Fruit fly (Drosophila melanogaster): ENCODE results near the gene narya.
A peak's percentile ranks its signal among the peaks of the same experiment; 100 is the strongest.

The narya gene

dm6 chrX:19491984-19492584 lies 17.2 kb downstream of the narya start, which contains the start of the genes pcm and ND-18:
pcm (minus strand) TSS chrX:19492011.
ND-18 (plus strand) TSS chrX:19492421.
- no peak for TF ChIP-seq Smox (GFP tag; optimal IDR thresholded peaks at IDR 0.05)
- TF ChIP-seq OdsH (GFP tag; optimal IDR thresholded peaks at IDR 0.05): no peak
- TF ChIP-seq spab (GFP tag; optimal IDR thresholded peaks at IDR 0.05): no peak
- TF ChIP-seq CG11762 (GFP tag; optimal IDR thresholded peaks at IDR 0.05; ENCODE audit: insufficient read depth): no peak
- no peak for TF ChIP-seq Lpt (GFP tag; optimal IDR thresholded peaks at IDR 0.05)
- TF ChIP-seq CG6163 (GFP tag; IDR thresholded peaks at IDR 0.05): 0 out of 3 replicates have a peak, but pooled peaks have one; percentile 17
- no peak for TF ChIP-seq CG6854 (GFP tag; optimal IDR thresholded peaks at IDR 0.05)

dm6 chrX:19494285-19494684 lies 19.4 kb downstream of the narya start, which contains the start of gene CG12204:
CG12204 (minus strand) TSS chrX:19494401.
- TF ChIP-seq CG8632 (GFP tag; optimal IDR thresholded peaks at IDR 0.05): no peak
- TF ChIP-seq CG4318 (GFP tag; optimal IDR thresholded peaks at IDR 0.05): no peak
- TF ChIP-seq CG9139 (GFP tag; optimal IDR thresholded peaks at IDR 0.05): no peak
- TF ChIP-seq fkh (GFP tag; optimal IDR thresholded peaks at IDR 0.05): no peak
- no peak for TF ChIP-seq Hr4 (GFP tag; optimal IDR thresholded peaks at IDR 0.05)
- TF ChIP-seq dsx (GFP tag; optimal IDR thresholded peaks at IDR 0.05; ENCODE audit: poor library complexity, severe bottlenecking): no peak
- TF ChIP-seq Hr39 (GFP tag; optimal IDR thresholded peaks at IDR 0.05): no peak
- TF ChIP-seq CG31627 (GFP tag; optimal IDR thresholded peaks at IDR 0.05): peak; percentile 3
- TF ChIP-seq CG3032 (tag; optimal IDR thresholded peaks at IDR 0.05): no peak
- peak; percentile 35 for TF ChIP-seq cyc (GFP tag; optimal IDR thresholded peaks at IDR 0.05)
- peak in 1 of 2 experiments; percentile 18 for TF ChIP-seq ss (GFP tag; optimal IDR thresholded peaks at IDR 0.05)
- no peak for TF ChIP-seq Ets21C (GFP tag; optimal IDR thresholded peaks at IDR 0.05)
- TF ChIP-seq Lpt (GFP tag; optimal IDR thresholded peaks at IDR 0.05): no peak
- no peak for TF ChIP-seq fd59A (GFP tag; optimal IDR thresholded peaks at IDR 0.05)
- TF ChIP-seq CG15336 (GFP tag; IDR thresholded peaks at IDR 0.05): no peak
- TF ChIP-seq achi (GFP tag; optimal IDR thresholded peaks at IDR 0.05): no peak
- no peak for TF ChIP-seq Eip75B (GFP tag; optimal IDR thresholded peaks at IDR 0.05)
- no peak for TF ChIP-seq svp (GFP tag)
- peak; percentile 31 for TF ChIP-seq lz (GFP tag; optimal IDR thresholded peaks at IDR 0.05)
- TF ChIP-seq vri (GFP tag; optimal IDR thresholded peaks at IDR 0.05): no peak
- no peak for TF ChIP-seq Sox15 (GFP tag; optimal IDR thresholded peaks at IDR 0.05)
- no peak for TF ChIP-seq CG32006 (GFP tag; optimal IDR thresholded peaks at IDR 0.05)
- TF ChIP-seq pdm3 (GFP tag; optimal IDR thresholded peaks at IDR 0.05): no peak
- peak; percentile 51 for TF ChIP-seq esn (GFP tag; optimal IDR thresholded peaks at IDR 0.05)
- no peak for TF ChIP-seq CG11762 (GFP tag; optimal IDR thresholded peaks at IDR 0.05; ENCODE audit: insufficient read depth)
- no peak for TF ChIP-seq dac (GFP tag; optimal IDR thresholded peaks at IDR 0.05)
- no peak for TF ChIP-seq CG6808 (GFP tag; optimal IDR thresholded peaks at IDR 0.05)
- TF ChIP-seq CG34406 (GFP tag; optimal IDR thresholded peaks at IDR 0.05): no peak
- TF ChIP-seq Eip78C (GFP tag): peak; percentile 65
- no peak for TF ChIP-seq CG10631 (GFP tag; optimal IDR thresholded peaks at IDR 0.05)
- TF ChIP-seq topi (GFP tag; optimal IDR thresholded peaks at IDR 0.05): peak; percentile 35
- TF ChIP-seq CG11294 (GFP tag; IDR thresholded peaks at IDR 0.05): no peak
- TF ChIP-seq CG10669 (GFP tag; optimal IDR thresholded peaks at IDR 0.05): no peak
- no peak for TF ChIP-seq Hr38 (GFP tag; optimal IDR thresholded peaks at IDR 0.05)
- TF ChIP-seq Smox (GFP tag; optimal IDR thresholded peaks at IDR 0.05): no peak

Measured in whole organism, prepupa.